Worm (Caenorhabditis elegans) whole organism, young adult: Measurements from ENCODE around the gene W04G3.10.

Experiments used
- C06A6.2 ChIP-seq: fragments of 200-800 bp; sonication (Bioruptor generic); conservative IDR thresholded peaks from 2 replicates; pipeline ENCODE4 v1.3.6; 2022; ENCODE audit warnings: missing genetic modification characterization, missing compliant biosample characterization
- C17E4.6 ChIP-seq: fragments of 200-800 bp; sonication (Bioruptor generic); IDR thresholded peaks from 2 replicates; pipeline ENCODE4 v1.3.6; 2022; ENCODE audit warnings: missing genetic modification reagents, missing genetic modification characterization, missing compliant biosample characterization
- F33H1.4 ChIP-seq: fragments of 200-800 bp; sonication (Bioruptor generic); IDR thresholded peaks from 2 replicates; pipeline ENCODE4 v1.3.6; 2022; ENCODE audit warnings: missing genetic modification reagents, missing genetic modification characterization, missing compliant biosample characterization
- F37B4.10 ChIP-seq: fragments of 200-800 bp; sonication (Bioruptor generic); IDR thresholded peaks from 2 replicates; pipeline ENCODE4 v1.3.6; 2022; ENCODE audit warnings: missing genetic modification characterization, missing compliant biosample characterization
- F52B5.7 ChIP-seq: sonication (generic microtip); optimal IDR thresholded peaks from 2 replicates; lab custom pipeline; 2016; ENCODE audit warnings: mild to moderate bottlenecking, missing genetic modification characterization, missing compliant biosample characterization
- Y53G8AR.9 ChIP-seq: fragments of 200-800 bp; sonication (Bioruptor generic); conservative IDR thresholded peaks from 2 replicates; pipeline ENCODE4 v1.3.6; 2022; ENCODE audit warnings: missing genetic modification reagents, missing genetic modification characterization, missing compliant biosample characterization
- Y56A3A.18 ChIP-seq: fragments of 200-800 bp; sonication (Bioruptor generic); IDR thresholded peaks from 2 replicates; pipeline ENCODE4 v1.3.6; 2022; ENCODE audit warnings: missing genetic modification reagents, missing genetic modification characterization, missing compliant biosample characterization
- Y67H2A.10 ChIP-seq: fragments of 200-800 bp; sonication (Bioruptor generic); conservative IDR thresholded peaks from 2 replicates; pipeline ENCODE4 v1.3.6; 2022; ENCODE audit warnings: missing genetic modification reagents, missing genetic modification characterization, missing compliant biosample characterization
- akir-1 ChIP-seq: fragments of 200-800 bp; sonication (Bioruptor generic); optimal IDR thresholded peaks from 2 replicates; lab custom pipeline; 2018; ENCODE audit warnings: mild to moderate bottlenecking, missing genetic modification characterization, moderate library complexity, missing compliant biosample characterization
- aptf-2 ChIP-seq: fragments of 200-800 bp; sonication (Bioruptor generic); conservative IDR thresholded peaks from 2 replicates; pipeline ENCODE4 v1.3.6; 2022; ENCODE audit warnings: missing genetic modification reagents, missing genetic modification characterization, missing compliant biosample characterization
- aptf-3 ChIP-seq: fragments of 200-800 bp; sonication (Bioruptor generic); IDR thresholded peaks from 2 replicates; pipeline ENCODE4 v1.3.6; 2022; ENCODE audit warnings: missing genetic modification characterization, missing compliant biosample characterization
- ccch-3 ChIP-seq: fragments of 200-800 bp; sonication (Bioruptor generic); optimal IDR thresholded peaks from 2 replicates; lab custom pipeline; 2018; ENCODE audit warnings: mild to moderate bottlenecking, missing genetic modification characterization, missing compliant biosample characterization
- cebp-2 ChIP-seq: fragments of 200-800 bp; sonication (Bioruptor generic); IDR thresholded peaks from 2 replicates; pipeline ENCODE4 v1.3.6; 2022; ENCODE audit warnings: missing genetic modification characterization, missing compliant biosample characterization
- ceh-100 ChIP-seq: fragments of 200-800 bp; sonication (Bioruptor generic); IDR thresholded peaks from 2 replicates; pipeline ENCODE4 v1.3.6; 2022; ENCODE audit warnings: missing genetic modification reagents, missing genetic modification characterization, missing compliant biosample characterization
- ceh-27 ChIP-seq: fragments of 200-800 bp; sonication (Bioruptor generic); optimal IDR thresholded peaks from 2 replicates; lab custom pipeline; 2018; ENCODE audit warnings: mild to moderate bottlenecking, missing genetic modification characterization, moderate library complexity, missing compliant biosample characterization
- ceh-58 ChIP-seq: fragments of 200-800 bp; sonication (Bioruptor generic); IDR thresholded peaks from 2 replicates; pipeline ENCODE4 v1.3.6; 2022; ENCODE audit warnings: missing genetic modification characterization, missing compliant biosample characterization
- ceh-91 ChIP-seq: fragments of 200-800 bp; sonication (Bioruptor generic); IDR thresholded peaks from 2 replicates; pipeline ENCODE4 v1.3.6; 2022; ENCODE audit warnings: missing genetic modification reagents, missing genetic modification characterization, missing compliant biosample characterization
- dpff-1 ChIP-seq: sonication (generic microtip); optimal IDR thresholded peaks from 2 replicates; lab custom pipeline; 2017; ENCODE audit warnings: mild to moderate bottlenecking, missing genetic modification characterization, missing compliant biosample characterization
- efl-1 ChIP-seq: fragments of 150-350 bp; optimal IDR thresholded peaks from 2 replicates; lab custom pipeline; 2014; ENCODE audit warnings: missing biosample characterization, missing genetic modification reagents, missing genetic modification characterization
- egrh-3 ChIP-seq: fragments of 200-800 bp; sonication (Bioruptor generic); IDR thresholded peaks from 2 replicates; pipeline ENCODE4 v1.3.6; 2022; ENCODE audit warnings: missing genetic modification reagents, missing genetic modification characterization, missing compliant biosample characterization
- him-1 ChIP-seq: sonication (generic microtip); optimal IDR thresholded peaks from 2 replicates; lab custom pipeline; 2016; ENCODE audit warnings: missing genotype, missing genetic modification reagents, missing genetic modification characterization, missing compliant biosample characterization
- hlh-26 ChIP-seq: fragments of 200-800 bp; sonication (Bioruptor generic); conservative IDR thresholded peaks from 2 replicates; pipeline ENCODE4 v1.3.6; 2022; ENCODE audit warnings: missing genetic modification reagents, missing genetic modification characterization, missing compliant biosample characterization
- hsf-1 ChIP-seq: fragments of 200-800 bp; sonication (Bioruptor generic); IDR thresholded peaks from 2 replicates; pipeline ENCODE4 v1.3.6; 2022; ENCODE audit warnings: missing genetic modification reagents, missing genetic modification characterization, missing compliant biosample characterization
- lag-1 ChIP-seq: fragments of 200-800 bp; sonication (Bioruptor generic); IDR thresholded peaks from 2 replicates; pipeline ENCODE4 v1.3.6; 2022; ENCODE audit warnings: missing genetic modification reagents, missing genetic modification characterization, missing compliant biosample characterization
- lin-54 ChIP-seq: fragments of 200-800 bp; sonication (Bioruptor generic); optimal IDR thresholded peaks from 2 replicates; lab custom pipeline; 2018; ENCODE audit warnings: mild to moderate bottlenecking, missing genetic modification characterization, missing compliant biosample characterization
- lsl-1 ChIP-seq: fragments of 200-800 bp; sonication (Bioruptor generic); optimal IDR thresholded peaks from 2 replicates; lab custom pipeline; 2018; ENCODE audit warnings: mild to moderate bottlenecking, missing genetic modification characterization, moderate library complexity, missing compliant biosample characterization
- lsy-27 ChIP-seq: sonication (generic microtip); optimal IDR thresholded peaks from 2 replicates; lab custom pipeline; 2017; ENCODE audit warnings: missing genetic modification characterization, mild to moderate bottlenecking, missing compliant biosample characterization, antibody characterized with exemption, missing genotype, borderline replicate concordance; ENCODE audit not compliant: insufficient read depth
- mcd-1 ChIP-seq: fragments of 200-800 bp; sonication (Bioruptor generic); IDR thresholded peaks from 2 replicates; pipeline ENCODE4 v1.3.6; 2022; ENCODE audit warnings: missing genetic modification reagents, missing genetic modification characterization, missing compliant biosample characterization
- mel-28 ChIP-seq: sonication (generic microtip); optimal IDR thresholded peaks from 2 replicates; lab custom pipeline; 2016; ENCODE audit warnings: borderline replicate concordance, mild to moderate bottlenecking, missing genetic modification characterization, missing compliant biosample characterization
- mes-4 ChIP-seq: sonication (generic microtip); optimal IDR thresholded peaks from 2 replicates; lab custom pipeline; 2016; ENCODE audit warnings: missing genotype, missing genetic modification characterization, missing compliant biosample characterization
- mxl-1 ChIP-seq: sonication (generic microtip); optimal IDR thresholded peaks from 2 replicates; lab custom pipeline; 2016; ENCODE audit warnings: missing genetic modification characterization, missing compliant biosample characterization
- nhr-179 ChIP-seq: sonication (generic microtip); optimal IDR thresholded peaks from 2 replicates; lab custom pipeline; 2016; ENCODE audit warnings: mild to moderate bottlenecking, missing genetic modification characterization, missing compliant biosample characterization
- nhr-80 ChIP-seq: sonication (generic microtip); optimal IDR thresholded peaks from 2 replicates; lab custom pipeline; 2016; ENCODE audit warnings: missing genetic modification characterization, missing compliant biosample characterization
- nhr-90 ChIP-seq: sonication (generic microtip); optimal IDR thresholded peaks from 2 replicates; lab custom pipeline; 2016; ENCODE audit warnings: missing genotype, mild to moderate bottlenecking, missing genetic modification characterization, missing compliant biosample characterization
- rcor-1 ChIP-seq: fragments of 200-800 bp; sonication (Bioruptor generic); IDR thresholded peaks from 2 replicates; pipeline ENCODE4 v1.3.6; 2022; ENCODE audit warnings: missing genetic modification reagents, missing genetic modification characterization, missing compliant biosample characterization
- snpc-1.1 ChIP-seq: sonication (generic microtip); optimal IDR thresholded peaks from 2 replicates; lab custom pipeline; 2017; ENCODE audit warnings: missing genetic modification characterization, mild to moderate bottlenecking, missing compliant biosample characterization, antibody characterized with exemption, moderate library complexity, missing genotype, missing genetic modification reagents; ENCODE audit not compliant: insufficient read depth
- somi-1 ChIP-seq: fragments of 200-800 bp; sonication (Bioruptor generic); optimal IDR thresholded peaks from 2 replicates; lab custom pipeline; 2018; ENCODE audit warnings: mild to moderate bottlenecking, missing genetic modification characterization, missing compliant biosample characterization
- tbp1 ChIP-seq: fragments of 200-800 bp; sonication (Bioruptor generic); optimal IDR thresholded peaks from 2 replicates; lab custom pipeline; 2018; ENCODE audit warnings: mild to moderate bottlenecking, missing genetic modification characterization, missing compliant biosample characterization
- zfh-2 ChIP-seq: fragments of 200-800 bp; sonication (Bioruptor generic); conservative IDR thresholded peaks from 2 replicates; pipeline ENCODE4 v1.3.6; 2022; ENCODE audit warnings: missing genetic modification reagents, missing genetic modification characterization, missing compliant biosample characterization
- ztf-25 ChIP-seq: fragments of 200-800 bp; sonication (Bioruptor generic); IDR thresholded peaks from 2 replicates; pipeline ENCODE4 v1.3.6; 2022; ENCODE audit warnings: missing genetic modification reagents, missing genetic modification characterization, missing compliant biosample characterization
- ztf-26 ChIP-seq: sonication (generic microtip); optimal IDR thresholded peaks from 2 replicates; lab custom pipeline; 2017; ENCODE audit warnings: missing genetic modification characterization, missing compliant biosample characterization
- ztf-28 ChIP-seq: fragments of 200-800 bp; sonication (Bioruptor generic); IDR thresholded peaks from 2 replicates; pipeline ENCODE4 v1.3.6; 2022; ENCODE audit warnings: missing genetic modification reagents, missing genetic modification characterization, missing compliant biosample characterization

W04G3.10 gene

ce11 chrX:11078150-11078549, at the start of gene W04G3.10:
W04G3.10 (minus strand) TSS chrX:11078250.
- TF ChIP-seq aptf-3 (GFP tag; lab: Robert Waterston, UW) (no peak), ceh-91 (GFP tag; lab: Robert Waterston, UW) (no peak), nhr-90 (tag; lab: Kevin White, UChicago) (no peak), mcd-1 (GFP tag; lab: Robert Waterston, UW) (no peak), F33H1.4 (no peak), him-1 (tag; lab: Kevin White, UChicago) (no peak), F37B4.10 (GFP tag; lab: Robert Waterston, UW) (no peak), lin-54 (GFP tag; lab: Kevin White, UChicago) (no peak), C06A6.2 (no peak), efl-1 (no peak), C17E4.6 (GFP tag; lab: Robert Waterston, UW) (no peak), F52B5.7 (tag; lab: Kevin White, UChicago) (no peak), ztf-28 (GFP tag; lab: Robert Waterston, UW) (no peak), ztf-25 (GFP tag; lab: Robert Waterston, UW) (no peak), ccch-3 (GFP tag; lab: Kevin White, UChicago) (no peak), ceh-58 (GFP tag; lab: Robert Waterston, UW) (no peak), hsf-1 (GFP tag; lab: Robert Waterston, UW) (no peak), akir-1 (GFP tag; lab: Kevin White, UChicago) (no peak), Y53G8AR.9 (GFP tag; lab: Robert Waterston, UW) (no peak), zfh-2 (no peak)

ce11 chrX:11126259-11126658, 48.2 kb upstream of the W04G3.10 start:
- TF ChIP-seq lsl-1 (GFP tag; lab: Kevin White, UChicago) (no peak), Y67H2A.10 (GFP tag; lab: Robert Waterston, UW) (no peak), nhr-179 (no peak), hlh-26 (GFP tag; lab: Robert Waterston, UW) (no peak), ztf-28 (GFP tag; lab: Robert Waterston, UW) (no peak), lsy-27 (no peak), Y53G8AR.9 (GFP tag; lab: Robert Waterston, UW) (no peak), aptf-2 (GFP tag; lab: Robert Waterston, UW) (no peak)

ce11 chrX:11125520-11125919, 47.5 kb upstream of the W04G3.10 start, which contains the start of gene alr-1:
alr-1 (minus strand) TSS chrX:11125620.
- TF ChIP-seq ztf-26 (no peak), ceh-58 (GFP tag; lab: Robert Waterston, UW) (no peak), dpff-1 (tag; lab: Kevin White, UChicago) (no peak), Y56A3A.18 (GFP tag; lab: Robert Waterston, UW) (no peak), ceh-27 (no peak), egrh-3 (no peak), rcor-1 (GFP tag; lab: Robert Waterston, UW) (no peak), lsl-1 (GFP tag; lab: Kevin White, UChicago) (no peak), nhr-80 (no peak), snpc-1.1 (no peak), nhr-90 (tag; lab: Kevin White, UChicago) (no peak), tbp1 (GFP tag; lab: Kevin White, UChicago) (no peak), mcd-1 (GFP tag; lab: Robert Waterston, UW) (no peak), ceh-100 (GFP tag; lab: Robert Waterston, UW) (no peak), cebp-2 (GFP tag; lab: Robert Waterston, UW) (no peak), mxl-1 (tag; lab: Kevin White, UChicago) (no peak), mes-4 (tag; lab: Kevin White, UChicago) (no peak), somi-1 (GFP tag; lab: Kevin White, UChicago) (no peak), lag-1 (GFP tag; lab: Robert Waterston, UW) (no peak), mel-28 (tag; lab: Kevin White, UChicago) (no peak)
